Worm (Caenorhabditis elegans): ENCODE measurements around the gene T01B4.3.

DNA sequence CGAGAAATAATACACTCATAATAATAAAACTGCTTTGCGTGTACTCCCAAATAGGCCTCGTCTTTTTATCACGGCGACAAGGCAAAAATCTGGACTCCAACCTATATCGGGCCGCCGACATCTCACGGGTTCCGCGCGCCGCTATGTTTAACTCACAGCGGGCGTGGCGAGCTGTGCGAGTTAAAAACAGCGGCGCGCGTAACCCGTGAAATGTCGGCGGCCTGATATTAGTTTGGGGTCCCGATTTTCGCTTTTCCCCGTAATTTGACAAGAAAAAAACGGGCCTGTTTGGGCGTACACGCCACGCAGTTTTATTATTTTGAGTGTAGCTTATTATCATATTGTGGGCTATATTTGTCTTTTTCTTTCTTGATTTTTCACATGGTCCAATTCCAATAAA is 24.3 kb upstream of the T01B4.3 start:
- TF ChIP-seq skn-1 (tag; optimal IDR thresholded peaks at IDR 0.05) (no peak), nhr-12 (tag; optimal IDR thresholded peaks at IDR 0.05) (no peak), ceh-90 (tag; optimal IDR thresholded peaks at IDR 0.05) (no peak), ceh-8 (GFP tag; optimal IDR thresholded peaks at IDR 0.05) (no peak), tbx-2 (tag; optimal IDR thresholded peaks at IDR 0.05) (no peak), grh-1 (GFP tag; IDR thresholded peaks at IDR 0.05) (no peak), ztf-11 (tag; optimal IDR thresholded peaks at IDR 0.05) (no peak), unc-130 (tag; optimal IDR thresholded peaks at IDR 0.05) (no peak), sox-4 (tag; optimal IDR thresholded peaks at IDR 0.05) (no peak)

Data from whole organism, L1 larva.